Worm (Caenorhabditis elegans): Measurements from ENCODE around the gene sre-52.

Gene sre-52

ce11 chrII:12339644-12340043 lies 4.1 kb downstream of the sre-52 start, which contains the start of gene sop-2:
Gene sop-2 (plus strand): TSS chrII:12339944.
- TF ChIP-seq lin-39 (tag; optimal IDR thresholded peaks at IDR 0.05) (no peak), nfya-1 (tag; optimal IDR thresholded peaks at IDR 0.05; ENCODE audit: insufficient read depth) (no peak), eor-1 (tag; optimal IDR thresholded peaks at IDR 0.05) (no peak), sea-2 (GFP tag; optimal IDR thresholded peaks at IDR 0.05) (no peak), egl-27 (tag; optimal IDR thresholded peaks at IDR 0.05) (no peak), elt-1 (tag; optimal IDR thresholded peaks at IDR 0.05) (no peak), nhr-67 (tag; optimal IDR thresholded peaks at IDR 0.05) (no peak), nhr-25 (tag; optimal IDR thresholded peaks at IDR 0.05) (no peak), aly-2 (tag; optimal IDR thresholded peaks at IDR 0.05) (no peak), unc-62 (GFP tag; optimal IDR thresholded peaks at IDR 0.05) (no peak), nhr-43 (tag; optimal IDR thresholded peaks at IDR 0.05; ENCODE audit: poor library complexity, severe bottlenecking) (no peak), ceh-9 (tag; optimal IDR thresholded peaks at IDR 0.05) (no peak), hmg-11 (tag; optimal IDR thresholded peaks at IDR 0.05) (no peak), mdl-1 (tag; optimal IDR thresholded peaks at IDR 0.05) (no peak), nhr-76 (tag; optimal IDR thresholded peaks at IDR 0.05) (no peak), fkh-2 (tag; optimal IDR thresholded peaks at IDR 0.05) (no peak)

ce11 chrII:12341566-12342223 lies 6.2 kb downstream of the sre-52 start:
- TF ChIP-seq daf-12 (tag; optimal IDR thresholded peaks at IDR 0.05): no peak
- no peak for TF ChIP-seq skn-1 (tag; optimal IDR thresholded peaks at IDR 0.05)
- TF ChIP-seq nfya-1 (tag; optimal IDR thresholded peaks at IDR 0.05; ENCODE audit: insufficient read depth): peak; percentile 8
- TF ChIP-seq nhr-25 (tag; optimal IDR thresholded peaks at IDR 0.05): peak; percentile 25
- TF ChIP-seq pha-4 (tag; optimal IDR thresholded peaks at IDR 0.05): peak; percentile 83
- no peak for TF ChIP-seq ceh-82 (tag; optimal IDR thresholded peaks at IDR 0.05)
- peak; percentile 16 for TF ChIP-seq nhr-23 (tag; optimal IDR thresholded peaks at IDR 0.05)

DNA sequence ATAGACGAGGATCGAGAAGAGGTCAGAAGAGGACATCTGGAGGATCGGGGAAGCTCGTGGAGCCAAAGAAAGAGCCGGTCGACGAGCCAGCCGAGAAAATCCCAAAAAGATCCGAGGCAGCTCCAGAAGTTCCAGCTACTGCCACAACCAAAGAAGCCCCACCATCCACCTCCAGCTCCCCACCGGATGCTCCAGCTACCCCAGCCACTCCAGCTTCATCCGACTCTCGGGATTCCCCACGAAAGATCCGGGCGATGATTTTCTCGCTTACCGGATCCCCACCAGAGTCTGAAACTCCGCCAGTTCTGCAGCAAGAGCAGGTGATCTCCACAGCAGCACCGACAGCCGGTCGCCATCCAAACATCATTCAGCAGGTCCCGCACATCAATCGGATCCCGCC lies 7.4 kb downstream of the sre-52 start:
- no peak for TF ChIP-seq ceh-16 (tag; optimal IDR thresholded peaks at IDR 0.05)
- no peak for TF ChIP-seq daf-12 (tag; optimal IDR thresholded peaks at IDR 0.05)
- no peak for TF ChIP-seq elt-2 (tag; optimal IDR thresholded peaks at IDR 0.05)
- no peak for TF ChIP-seq nhr-67 (tag; optimal IDR thresholded peaks at IDR 0.05)
- TF ChIP-seq tbx-2 (tag; optimal IDR thresholded peaks at IDR 0.05): no peak
- TF ChIP-seq nhr-43 (tag; optimal IDR thresholded peaks at IDR 0.05; ENCODE audit: poor library complexity, severe bottlenecking): no peak
- no peak for TF ChIP-seq ztf-4 (tag; optimal IDR thresholded peaks at IDR 0.05)
- no peak for TF ChIP-seq ceh-28 (tag; optimal IDR thresholded peaks at IDR 0.05)
- TF ChIP-seq zag-1 (tag; optimal IDR thresholded peaks at IDR 0.05): no peak
- TF ChIP-seq hmg-11 (tag; optimal IDR thresholded peaks at IDR 0.05): no peak
- no peak for TF ChIP-seq mml-1 (tag; optimal IDR thresholded peaks at IDR 0.05)
- no peak for TF ChIP-seq snpc-4 (tag; optimal IDR thresholded peaks at IDR 0.05)
- no peak for TF ChIP-seq ZK546.5 (tag; optimal IDR thresholded peaks at IDR 0.05)
- no peak for TF ChIP-seq R02D3.7 (tag; optimal IDR thresholded peaks at IDR 0.05)
- TF ChIP-seq elt-1 (tag; optimal IDR thresholded peaks at IDR 0.05): no peak
- TF ChIP-seq ceh-9 (tag; optimal IDR thresholded peaks at IDR 0.05): no peak
- no peak for TF ChIP-seq unc-39 (tag; optimal IDR thresholded peaks at IDR 0.05)

- TF ChIP-seq elt-3 (tag; optimal IDR thresholded peaks at IDR 0.05) (no peak), nfya-1 (tag; optimal IDR thresholded peaks at IDR 0.05; ENCODE audit: insufficient read depth) (no peak), nhr-237 (tag; optimal IDR thresholded peaks at IDR 0.05) (no peak), nhr-76 (tag; optimal IDR thresholded peaks at IDR 0.05) (no peak), tbx-2 (tag; optimal IDR thresholded peaks at IDR 0.05) (no peak), ceh-16 (tag; optimal IDR thresholded peaks at IDR 0.05) (no peak), fos-1 (tag; optimal IDR thresholded peaks at IDR 0.05) (no peak), ztf-4 (tag; optimal IDR thresholded peaks at IDR 0.05) (no peak), aly-2 (tag; optimal IDR thresholded peaks at IDR 0.05) (no peak)
These were observed 8.2 kb downstream of the sre-52 start for ce11 chrII:12343710-12344109.
